Fruit fly (Drosophila melanogaster) whole organism, embryonic: ENCODE data around the gene EMC5.
A peak's percentile ranks its signal among the peaks of the same experiment; 100 is the strongest.

Experiments used
- Abd-B ChIP-seq: fragments of 200-800 bp; sonication (Bioruptor generic); optimal IDR thresholded peaks from 2 replicates; lab custom pipeline; 2018; ENCODE audit warnings: missing biosample characterization, mild to moderate bottlenecking, missing genetic modification characterization, moderate library complexity
- Ada2b ChIP-seq: fragments of 200-800 bp; sonication (Bioruptor generic); IDR thresholded peaks from 2 replicates; pipeline ENCODE4 v1.3.6; 2022; ENCODE audit warnings: missing biosample characterization, missing genetic modification characterization
- Aef1 ChIP-seq: fragments of 200-800 bp; sonication (Bioruptor generic); IDR thresholded peaks from 3 replicates; pipeline ENCODE4 v1.3.6; 2022; ENCODE audit warnings: missing biosample characterization, missing genetic modification characterization
- CG10321 ChIP-seq: fragments of 200-800 bp; sonication (Bioruptor generic); IDR thresholded peaks from 2 replicates; pipeline ENCODE4 v1.3.6; 2022; ENCODE audit warnings: missing biosample characterization, missing genetic modification characterization
- CG10654 ChIP-seq: fragments of 200-800 bp; sonication (Bioruptor generic); optimal IDR thresholded peaks from 2 replicates; lab custom pipeline; 2016; ENCODE audit warnings: missing biosample characterization, missing genetic modification characterization
- CG12219 ChIP-seq: fragments of 200-800 bp; sonication (Bioruptor generic); optimal IDR thresholded peaks from 3 replicates; lab custom pipeline; 2018; ENCODE audit warnings: missing biosample characterization, mild to moderate bottlenecking, missing genetic modification characterization
- CG1233 ChIP-seq: fragments of 200-800 bp; sonication (Bioruptor generic); optimal IDR thresholded peaks from 4 replicates; lab custom pipeline; 2018; ENCODE audit warnings: missing biosample characterization, mild to moderate bottlenecking, missing genetic modification characterization
- CG14050 ChIP-seq: fragments of 200-800 bp; sonication (Bioruptor generic); IDR thresholded peaks from 3 replicates; pipeline ENCODE4 v1.3.6; 2022; ENCODE audit warnings: missing biosample characterization, missing genetic modification characterization
- CG15269 ChIP-seq: fragments of 200-800 bp; sonication (Bioruptor generic); optimal IDR thresholded peaks from 2 replicates; lab custom pipeline; 2018; ENCODE audit warnings: missing biosample characterization, mild to moderate bottlenecking, missing genetic modification characterization, moderate library complexity
- CG16815 ChIP-seq: fragments of 200-800 bp; sonication (Bioruptor generic); optimal IDR thresholded peaks from 3 replicates; lab custom pipeline; 2017; ENCODE audit warnings: missing biosample characterization, mild to moderate bottlenecking, missing genetic modification characterization
- CG17802 ChIP-seq: fragments of 200-800 bp; sonication (Bioruptor generic); optimal IDR thresholded peaks from 2 replicates; lab custom pipeline; 2018; ENCODE audit warnings: missing biosample characterization, mild to moderate bottlenecking, missing genetic modification characterization, moderate library complexity
- CG17912 ChIP-seq: fragments of 200-800 bp; sonication (Bioruptor generic); optimal IDR thresholded peaks from 2 replicates; lab custom pipeline; 2018; ENCODE audit warnings: missing biosample characterization, mild to moderate bottlenecking, missing genetic modification characterization
- CG2199 ChIP-seq: fragments of 200-800 bp; sonication (Bioruptor generic); IDR thresholded peaks from 3 replicates; pipeline ENCODE4 v1.3.6; 2022; ENCODE audit warnings: missing biosample characterization, missing genetic modification characterization
- CG31365 ChIP-seq: fragments of 200-800 bp; sonication (Bioruptor generic); optimal IDR thresholded peaks from 2 replicates; lab custom pipeline; 2018; ENCODE audit warnings: missing biosample characterization, mild to moderate bottlenecking, missing genetic modification characterization
- CG42726 ChIP-seq: fragments of 200-800 bp; sonication (Bioruptor generic); IDR thresholded peaks from 2 replicates; pipeline ENCODE4 v1.3.6; 2022; ENCODE audit warnings: missing biosample characterization, missing genetic modification characterization; ENCODE audit not compliant: partially characterized antibody
- CG4282 ChIP-seq: fragments of 200-800 bp; sonication (Bioruptor generic); optimal IDR thresholded peaks from 2 replicates; lab custom pipeline; 2016; ENCODE audit warnings: missing biosample characterization, missing genetic modification characterization
- CG6683 ChIP-seq: fragments of 200-800 bp; sonication (Bioruptor generic); optimal IDR thresholded peaks from 2 replicates; lab custom pipeline; 2017; ENCODE audit warnings: missing biosample characterization, mild to moderate bottlenecking, missing genetic modification characterization, missing genetic modification reagents
- Dip2 ChIP-seq: fragments of 200-800 bp; sonication (Bioruptor generic); IDR thresholded peaks from 2 replicates; pipeline ENCODE4 v1.3.6; 2022; ENCODE audit warnings: missing biosample characterization, missing genetic modification characterization
- Dll ChIP-seq: fragments of 200-800 bp; sonication (Bioruptor generic); IDR thresholded peaks from 4 replicates; pipeline ENCODE4 v1.3.6; 2022; ENCODE audit warnings: missing biosample characterization, missing genetic modification characterization; ENCODE audit not compliant: partially characterized antibody
- Ets65A ChIP-seq: fragments of 200-800 bp; sonication (Bioruptor generic); peaks from one replicate; lab custom pipeline; 2016; ENCODE audit warnings: missing biosample characterization, missing genetic modification characterization
- Ets97D ChIP-seq: fragments of 200-800 bp; sonication (Bioruptor generic); optimal IDR thresholded peaks from 3 replicates; lab custom pipeline; 2016; ENCODE audit warnings: missing biosample characterization, missing genetic modification characterization
- HLH4C ChIP-seq: fragments of 200-800 bp; sonication (Bioruptor generic); IDR thresholded peaks from 3 replicates; pipeline ENCODE4 v1.3.6; 2022; ENCODE audit warnings: missing biosample characterization, missing genetic modification characterization; ENCODE audit not compliant: partially characterized antibody
- Hmr ChIP-seq: fragments of 200-800 bp; sonication (Bioruptor generic); optimal IDR thresholded peaks from 3 replicates; lab custom pipeline; 2017; ENCODE audit warnings: mild to moderate bottlenecking, missing biosample characterization, missing genetic modification reagents, missing genetic modification characterization
- Lim3 ChIP-seq: fragments of 200-800 bp; sonication (Bioruptor generic); IDR thresholded peaks from 2 replicates; pipeline ENCODE4 v1.3.6; 2022; ENCODE audit warnings: missing biosample characterization, missing genetic modification characterization
- Lpt ChIP-seq: fragments of >200 bp; optimal IDR thresholded peaks from 2 replicates; lab custom pipeline; 2018; ENCODE audit warnings: missing biosample characterization, missing genetic modification characterization
- Mad ChIP-seq: fragments of 200-800 bp; sonication (Bioruptor generic); optimal IDR thresholded peaks from 2 replicates; lab custom pipeline; 2016; ENCODE audit warnings: missing biosample characterization, missing genetic modification characterization
- Opbp ChIP-seq: fragments of 200-800 bp; sonication (Bioruptor generic); IDR thresholded peaks from 3 replicates; pipeline ENCODE4 v1.3.6; 2022; ENCODE audit warnings: missing biosample characterization, missing genetic modification characterization; ENCODE audit not compliant: partially characterized antibody
- Stat92E ChIP-seq, 3 experiments: fragments of >200 bp in 2 of 3; fragments of 200-800 bp in 1 of 3; sonication (Bioruptor generic) in 1 of 3; optimal IDR thresholded peaks; 2 replicates each; lab custom pipeline; 2017 to 2019; ENCODE audit warnings: missing biosample characterization in 3 of 3, missing genetic modification characterization in 3 of 3, mild to moderate bottlenecking in 1 of 3, moderate library complexity in 1 of 3
- YL-1 ChIP-seq: fragments of 200-800 bp; sonication (Bioruptor generic); optimal IDR thresholded peaks from 3 replicates; lab custom pipeline; 2017; ENCODE audit warnings: missing biosample characterization, mild to moderate bottlenecking, missing genetic modification characterization
- ab ChIP-seq: fragments of 200-800 bp; sonication (Bioruptor generic); optimal IDR thresholded peaks from 2 replicates; lab custom pipeline; 2016; ENCODE audit warnings: missing biosample characterization, missing genetic modification characterization
- abd-A ChIP-seq: fragments of 200-800 bp; sonication (Bioruptor generic); optimal IDR thresholded peaks from 3 replicates; lab custom pipeline; 2019; ENCODE audit warnings: missing biosample characterization, mild to moderate bottlenecking, missing genetic modification characterization, moderate library complexity
- amos ChIP-seq: fragments of 200-800 bp; sonication (Bioruptor generic); IDR thresholded peaks from 2 replicates; pipeline ENCODE4 v1.3.6; 2022; ENCODE audit warnings: missing biosample characterization, missing genetic modification characterization; ENCODE audit not compliant: partially characterized antibody
- ap ChIP-seq: fragments of 200-800 bp; sonication (Bioruptor generic); IDR thresholded peaks from 2 replicates; pipeline ENCODE4 v1.3.6; 2022; ENCODE audit warnings: missing biosample characterization, missing genetic modification characterization
- btn ChIP-seq: fragments of 200-800 bp; sonication (Bioruptor generic); optimal IDR thresholded peaks from 2 replicates; lab custom pipeline; 2016; ENCODE audit warnings: missing biosample characterization, missing genetic modification characterization
- croc ChIP-seq: fragments of 200-800 bp; sonication (Bioruptor generic); conservative IDR thresholded peaks from 3 replicates; pipeline ENCODE4 v1.3.6; 2022; ENCODE audit warnings: missing biosample characterization, missing genetic modification characterization
- crol ChIP-seq: fragments of 200-800 bp; sonication (Bioruptor generic); IDR thresholded peaks from 2 replicates; pipeline ENCODE4 v1.3.6; 2022; ENCODE audit warnings: missing biosample characterization, missing genetic modification characterization
- dimm ChIP-seq: fragments of 200-800 bp; sonication (Bioruptor generic); IDR thresholded peaks from 2 replicates; pipeline ENCODE4 v1.3.6; 2022; ENCODE audit warnings: missing biosample characterization, missing genetic modification characterization
- dmrt99B ChIP-seq: fragments of 200-800 bp; sonication (Bioruptor generic); optimal IDR thresholded peaks from 2 replicates; lab custom pipeline; 2018; ENCODE audit warnings: missing biosample characterization, mild to moderate bottlenecking, missing genetic modification characterization, moderate library complexity
- fru ChIP-seq: fragments of >200 bp; optimal IDR thresholded peaks from 2 replicates; lab custom pipeline; 2017
- fu2 ChIP-seq: fragments of 200-800 bp; sonication (Bioruptor generic); optimal IDR thresholded peaks from 2 replicates; lab custom pipeline; 2016; ENCODE audit warnings: missing biosample characterization, missing genetic modification characterization
- gfzf ChIP-seq: fragments of 200-800 bp; sonication (Bioruptor generic); optimal IDR thresholded peaks from 2 replicates; lab custom pipeline; 2016; ENCODE audit warnings: missing biosample characterization, mild to moderate bottlenecking, missing genetic modification characterization, moderate library complexity
- gro ChIP-seq: fragments of 200-800 bp; sonication (Bioruptor generic); optimal IDR thresholded peaks from 2 replicates; lab custom pipeline; 2016; ENCODE audit warnings: missing biosample characterization, missing genetic modification characterization
- ken ChIP-seq: fragments of 200-800 bp; sonication (Bioruptor generic); IDR thresholded peaks from 3 replicates; pipeline ENCODE4 v1.3.6; 2022; ENCODE audit warnings: missing biosample characterization, missing genetic modification characterization
- kni ChIP-seq: fragments of 200-800 bp; sonication (Bioruptor generic); optimal IDR thresholded peaks from 3 replicates; lab custom pipeline; 2017; ENCODE audit warnings: mild to moderate bottlenecking, missing biosample characterization, missing genetic modification reagents, missing genetic modification characterization
- rib ChIP-seq: fragments of 200-800 bp; sonication (Bioruptor generic); IDR thresholded peaks from 2 replicates; pipeline ENCODE4 v1.3.6; 2022; ENCODE audit warnings: missing biosample characterization, missing genetic modification characterization
- schlank ChIP-seq: fragments of 200-800 bp; sonication (Bioruptor generic); optimal IDR thresholded peaks from 2 replicates; lab custom pipeline; 2018; ENCODE audit warnings: missing biosample characterization, mild to moderate bottlenecking, missing genetic modification characterization
- sens-2 ChIP-seq: fragments of 200-800 bp; sonication (Bioruptor generic); IDR thresholded peaks from 2 replicates; pipeline ENCODE4 v1.3.6; 2022; ENCODE audit warnings: missing biosample characterization, missing genetic modification characterization
- seq ChIP-seq: fragments of 200-800 bp; sonication (Bioruptor generic); IDR thresholded peaks from 2 replicates; pipeline ENCODE4 v1.3.6; 2022; ENCODE audit warnings: missing biosample characterization, missing genetic modification characterization
- sima ChIP-seq: fragments of 200-800 bp; sonication (Bioruptor generic); optimal IDR thresholded peaks from 2 replicates; lab custom pipeline; 2016; ENCODE audit warnings: missing biosample characterization, missing genetic modification characterization
- sob ChIP-seq: fragments of 200-800 bp; sonication (Bioruptor generic); IDR thresholded peaks from 2 replicates; pipeline ENCODE4 v1.3.6; 2022; ENCODE audit warnings: missing biosample characterization, missing genetic modification characterization
- zfh1 ChIP-seq: fragments of 200-800 bp; sonication (Bioruptor generic); IDR thresholded peaks from 3 replicates; pipeline ENCODE4 v1.3.6; 2022; ENCODE audit warnings: missing biosample characterization, missing genetic modification characterization

Gene EMC5

dm6 chr2L:19034213-19034929 lies 46.9 kb downstream of the EMC5 start, which contains the start of the genes mib2 and CG31800 (continued):
- no peak for TF ChIP-seq ab
- peak; percentile 37 for TF ChIP-seq Abd-B (GFP tag; lab: Kevin White, UChicago)
- TF ChIP-seq dimm (GFP tag; lab: Robert Waterston, UW): no peak
- no peak for TF ChIP-seq CG14050 (GFP tag; lab: Robert Waterston, UW)
- no peak for TF ChIP-seq Dip2
- TF ChIP-seq HLH4C: peak; percentile 89
- TF ChIP-seq Ets97D: peak; percentile 8
- no peak for TF ChIP-seq kni
- no peak for TF ChIP-seq CG12219 (GFP tag; lab: Kevin White, UChicago)
- TF ChIP-seq abd-A (tag; lab: Kevin White, UChicago): peak; percentile 74
- TF ChIP-seq CG16815: no peak
- no peak for TF ChIP-seq ap (GFP tag; lab: Robert Waterston, UW)
- TF ChIP-seq CG1233 (GFP tag; lab: Kevin White, UChicago): no peak
- peak; percentile 20 for TF ChIP-seq gro (GFP tag; lab: Kevin White, UChicago)
- TF ChIP-seq gfzf (GFP tag; lab: Kevin White, UChicago): peak; percentile 22
- TF ChIP-seq CG42726: peak; percentile 80
- no peak for TF ChIP-seq Ada2b (GFP tag; lab: Robert Waterston, UW)
- peak; percentile 88 for TF ChIP-seq amos (GFP tag; lab: Robert Waterston, UW)
- TF ChIP-seq sob: peak; percentile 35; the same call in 1 of the 2 replicates
- TF ChIP-seq Hmr (GFP tag; lab: Kevin White, UChicago): no peak
- TF ChIP-seq YL-1 (GFP tag; lab: Kevin White, UChicago): peak; percentile 59
- peak; percentile 48 for TF ChIP-seq Ets65A (GFP tag; lab: Kevin White, UChicago)
- TF ChIP-seq CG6683 (GFP tag; lab: Kevin White, UChicago): no peak
- TF ChIP-seq Aef1 (GFP tag; lab: Robert Waterston, UW): no peak
- TF ChIP-seq CG15269 (tag; lab: Kevin White, UChicago): no peak
- no peak for TF ChIP-seq croc (GFP tag; lab: Robert Waterston, UW)
- TF ChIP-seq dmrt99B (tag; lab: Kevin White, UChicago): no peak
- TF ChIP-seq Opbp: peak; percentile 86; the same call in 2 of the 3 replicates
- TF ChIP-seq CG17912: no peak
- TF ChIP-seq rib (GFP tag; lab: Robert Waterston, UW): no peak
- no peak for TF ChIP-seq btn (GFP tag; lab: Kevin White, UChicago)
- no peak for TF ChIP-seq fu2
- no peak for TF ChIP-seq ken (GFP tag; lab: Robert Waterston, UW)
- TF ChIP-seq seq (GFP tag; lab: Robert Waterston, UW): no peak
- 0 out of 3 replicates have a peak, but pooled peaks have one; percentile 53 for TF ChIP-seq CG2199 (GFP tag; lab: Robert Waterston, UW)
- TF ChIP-seq sima (GFP tag; lab: Kevin White, UChicago): no peak
- TF ChIP-seq CG31365 (tag; lab: Kevin White, UChicago): no peak
- no peak for TF ChIP-seq Lim3 (GFP tag; lab: Robert Waterston, UW)
- TF ChIP-seq CG17802: no peak
- no peak for TF ChIP-seq Stat92E (GFP tag; optimal IDR thresholded peaks at IDR 0.05; lab: Kevin White, UChicago)
- TF ChIP-seq fru (lab: Kevin White, UChicago): no peak
- no peak for TF ChIP-seq crol
- no peak for TF ChIP-seq CG4282
- TF ChIP-seq Lpt (GFP tag; lab: Kevin White, UChicago): no peak
- no peak for TF ChIP-seq sens-2 (GFP tag; lab: Robert Waterston, UW)
- TF ChIP-seq CG10654 (GFP tag; lab: Kevin White, UChicago): no peak
- no peak for TF ChIP-seq CG10321 (GFP tag; lab: Robert Waterston, UW)
- TF ChIP-seq Dll (GFP tag; lab: Robert Waterston, UW): peak; percentile 83
- no peak for TF ChIP-seq Mad (GFP tag; lab: Kevin White, UChicago)
- no peak for TF ChIP-seq schlank
- TF ChIP-seq zfh1: no peak
